Worm (Caenorhabditis elegans): ENCODE measurements around the gene rrf-3.

- TF ChIP-seq Y105C5A.15 (GFP tag; IDR thresholded peaks at IDR 0.05) (no peak), fkh-10 (GFP tag; optimal IDR thresholded peaks at IDR 0.05) (no peak), unc-62 (GFP tag; optimal IDR thresholded peaks at IDR 0.05 in 1 of 2) (no peak), unc-62 (tag; optimal IDR thresholded peaks at IDR 0.05) (no peak), lsy-2 (tag; optimal IDR thresholded peaks at IDR 0.05) (peak; percentile 90 to 99), sdz-12 (GFP tag; optimal IDR thresholded peaks at IDR 0.05) (no peak), mxl-3 (GFP tag; optimal IDR thresholded peaks at IDR 0.05) (peak; percentile 15), Y75B8A.6 (GFP tag; IDR thresholded peaks at IDR 0.05) (no peak), nhr-111 (GFP tag; optimal IDR thresholded peaks at IDR 0.05) (no peak), ama-1 (optimal IDR thresholded peaks at IDR 0.05) (no peak), spr-1 (tag; optimal IDR thresholded peaks at IDR 0.05) (no peak), ceh-62 (tag; optimal IDR thresholded peaks at IDR 0.05) (no peak), lin-13 (GFP tag; optimal IDR thresholded peaks at IDR 0.05) (peak; percentile 42), nhr-11 (tag; optimal IDR thresholded peaks at IDR 0.05) (no peak)
These were observed 37.4 kb upstream of the rrf-3 start, which contains the start of gene ire-1 for ce11 chrII:8124867-8125266.

Data from whole organism, L4 larva.